Fruit fly (Drosophila melanogaster) whole organism, embryonic: Measurements from ENCODE around the gene Sgp.

Experiments
- Asciz ChIP-seq: fragments of 200-800 bp; sonication (Bioruptor generic); optimal IDR thresholded peaks from 2 replicates; lab custom pipeline; 2017; ENCODE audit warnings: missing biosample characterization, mild to moderate bottlenecking, missing genetic modification characterization, missing genetic modification reagents
- Blimp-1 ChIP-seq: fragments of 200-800 bp; sonication (Bioruptor generic); optimal IDR thresholded peaks from 3 replicates; lab custom pipeline; 2018; ENCODE audit warnings: missing biosample characterization, missing genetic modification characterization, mild to moderate bottlenecking, moderate library complexity, missing genetic modification reagents
- CG10274 ChIP-seq: fragments of 200-800 bp; sonication (Bioruptor generic); optimal IDR thresholded peaks from 3 replicates; lab custom pipeline; 2017; ENCODE audit warnings: missing biosample characterization, mild to moderate bottlenecking, missing genetic modification characterization
- CG10543 ChIP-seq: fragments of 200-800 bp; sonication (Bioruptor generic); optimal IDR thresholded peaks from 3 replicates; lab custom pipeline; 2017; ENCODE audit warnings: missing biosample characterization, mild to moderate bottlenecking, missing genetic modification characterization, moderate library complexity
- CG12071 ChIP-seq: fragments of 200-800 bp; sonication (Bioruptor generic); optimal IDR thresholded peaks from 3 replicates; lab custom pipeline; 2018; ENCODE audit warnings: missing biosample characterization, mild to moderate bottlenecking, missing genetic modification characterization
- CG12299 ChIP-seq: fragments of 200-800 bp; sonication (Bioruptor generic); optimal IDR thresholded peaks from 2 replicates; lab custom pipeline; 2018; ENCODE audit warnings: missing biosample characterization, mild to moderate bottlenecking, missing genetic modification characterization
- CG13296 ChIP-seq: fragments of 200-800 bp; sonication (Bioruptor generic); optimal IDR thresholded peaks from 3 replicates; lab custom pipeline; 2018; ENCODE audit warnings: missing biosample characterization, mild to moderate bottlenecking, missing genetic modification characterization
- CG14014 ChIP-seq: fragments of 200-800 bp; sonication (Bioruptor generic); IDR thresholded peaks from 2 replicates; pipeline ENCODE4 v1.3.6; 2022; ENCODE audit warnings: missing biosample characterization, missing genetic modification characterization
- CG15696 ChIP-seq: fragments of 200-800 bp; sonication (Bioruptor generic); optimal IDR thresholded peaks from 2 replicates; lab custom pipeline; 2019; ENCODE audit warnings: missing biosample characterization, mild to moderate bottlenecking, missing genetic modification characterization, moderate library complexity
- CG1647 ChIP-seq: fragments of 200-800 bp; sonication (Bioruptor generic); optimal IDR thresholded peaks from 3 replicates; lab custom pipeline; 2016; ENCODE audit warnings: missing biosample characterization, missing genetic modification characterization
- CG16779 ChIP-seq: fragments of 200-800 bp; sonication (Bioruptor generic); IDR thresholded peaks from 2 replicates; pipeline ENCODE4 v1.3.6; 2022; ENCODE audit warnings: missing biosample characterization, missing genetic modification characterization
- CG17912 ChIP-seq: fragments of 200-800 bp; sonication (Bioruptor generic); optimal IDR thresholded peaks from 2 replicates; lab custom pipeline; 2018; ENCODE audit warnings: missing biosample characterization, mild to moderate bottlenecking, missing genetic modification characterization
- CG2129 ChIP-seq: fragments of 200-800 bp; sonication (Bioruptor generic); IDR thresholded peaks from 2 replicates; pipeline ENCODE4 v1.3.6; 2022; ENCODE audit warnings: missing biosample characterization, missing genetic modification characterization; ENCODE audit not compliant: partially characterized antibody
- CG2199 ChIP-seq: fragments of 200-800 bp; sonication (Bioruptor generic); IDR thresholded peaks from 3 replicates; pipeline ENCODE4 v1.3.6; 2022; ENCODE audit warnings: missing biosample characterization, missing genetic modification characterization
- CG2712 ChIP-seq: fragments of 200-800 bp; optimal IDR thresholded peaks from 3 replicates; lab custom pipeline; 2019; ENCODE audit warnings: missing biosample characterization, mild to moderate bottlenecking, missing genetic modification characterization, moderate library complexity
- CG2889 ChIP-seq: fragments of 200-800 bp; sonication (Bioruptor generic); IDR thresholded peaks from 3 replicates; pipeline ENCODE4 v1.3.6; 2022; ENCODE audit warnings: missing biosample characterization, missing genetic modification characterization
- CG3065 ChIP-seq: fragments of 200-800 bp; sonication (Bioruptor generic); optimal IDR thresholded peaks from 2 replicates; lab custom pipeline; 2016; ENCODE audit warnings: missing biosample characterization, missing genetic modification characterization
- CG43689 ChIP-seq: fragments of 200-800 bp; sonication (Bioruptor generic); IDR thresholded peaks from 2 replicates; pipeline ENCODE4 v1.3.6; 2022; ENCODE audit warnings: missing biosample characterization, missing genetic modification characterization
- CG6813 ChIP-seq: fragments of 200-800 bp; sonication (Bioruptor generic); optimal IDR thresholded peaks from 2 replicates; lab custom pipeline; 2017; ENCODE audit warnings: missing biosample characterization, missing genetic modification characterization, mild to moderate bottlenecking, moderate library complexity, missing genetic modification reagents
- CG7271 ChIP-seq: fragments of 200-800 bp; sonication (Bioruptor generic); optimal IDR thresholded peaks from 2 replicates; lab custom pipeline; 2018; ENCODE audit warnings: missing biosample characterization, mild to moderate bottlenecking, missing genetic modification characterization, moderate library complexity
- CG7357 ChIP-seq: fragments of 200-800 bp; sonication (Bioruptor generic); IDR thresholded peaks from 3 replicates; pipeline ENCODE4 v1.3.6; 2022; ENCODE audit warnings: missing biosample characterization, missing genetic modification characterization
- CG8924 ChIP-seq: fragments of 200-800 bp; optimal IDR thresholded peaks from 3 replicates; lab custom pipeline; 2019; ENCODE audit warnings: missing biosample characterization, mild to moderate bottlenecking, missing genetic modification characterization, moderate library complexity
- CrebB ChIP-seq: fragments of 200-800 bp; sonication (Bioruptor generic); optimal IDR thresholded peaks from 3 replicates; lab custom pipeline; 2018; ENCODE audit warnings: missing biosample characterization, mild to moderate bottlenecking, missing genetic modification characterization
- ERR ChIP-seq: fragments of 200-800 bp; sonication (Bioruptor generic); optimal IDR thresholded peaks from 2 replicates; lab custom pipeline; 2016; ENCODE audit warnings: missing biosample characterization, missing genetic modification characterization
- Fer2 ChIP-seq: fragments of 200-800 bp; sonication (Bioruptor generic); optimal IDR thresholded peaks from 2 replicates; lab custom pipeline; 2018; ENCODE audit warnings: missing biosample characterization, mild to moderate bottlenecking, missing genetic modification characterization, moderate library complexity
- Gsc ChIP-seq: fragments of 200-800 bp; sonication (Bioruptor generic); IDR thresholded peaks from 2 replicates; pipeline ENCODE4 v1.3.6; 2022; ENCODE audit warnings: missing biosample characterization, missing genetic modification characterization
- HLH54F ChIP-seq: fragments of 200-800 bp; sonication (Bioruptor generic); optimal IDR thresholded peaks from 3 replicates; lab custom pipeline; 2016; ENCODE audit warnings: missing biosample characterization, missing genetic modification characterization
- Kr ChIP-seq: fragments of 200-800 bp; sonication (Bioruptor generic); optimal IDR thresholded peaks from 2 replicates; lab custom pipeline; 2017; ENCODE audit warnings: missing biosample characterization, mild to moderate bottlenecking, missing genetic modification characterization
- Lpt ChIP-seq: fragments of >200 bp; optimal IDR thresholded peaks from 2 replicates; lab custom pipeline; 2018; ENCODE audit warnings: missing biosample characterization, missing genetic modification characterization
- MESR4 ChIP-seq: fragments of 200-800 bp; sonication (Bioruptor generic); optimal IDR thresholded peaks from 2 replicates; lab custom pipeline; 2018; ENCODE audit warnings: missing biosample characterization, mild to moderate bottlenecking, missing genetic modification characterization, moderate library complexity
- PHDP ChIP-seq: fragments of 200-800 bp; sonication (Bioruptor generic); optimal IDR thresholded peaks from 3 replicates; lab custom pipeline; 2018; ENCODE audit warnings: missing biosample characterization, mild to moderate bottlenecking, missing genetic modification characterization, moderate library complexity
- Rx ChIP-seq: fragments of 200-800 bp; sonication (Bioruptor generic); IDR thresholded peaks from 2 replicates; pipeline ENCODE4 v1.3.6; 2022; ENCODE audit warnings: missing biosample characterization, missing genetic modification characterization
- Sox100B ChIP-seq: fragments of 200-800 bp; sonication (Bioruptor generic); optimal IDR thresholded peaks from 3 replicates; lab custom pipeline; 2018; ENCODE audit warnings: missing biosample characterization, mild to moderate bottlenecking, missing genetic modification characterization
- Sry-δ ChIP-seq: fragments of 200-800 bp; sonication (Bioruptor generic); optimal IDR thresholded peaks from 2 replicates; lab custom pipeline; 2016; ENCODE audit warnings: missing biosample characterization, missing genetic modification characterization
- bsh ChIP-seq, 2 experiments: fragments of 200-800 bp; sonication (Bioruptor generic); optimal IDR thresholded peaks; 2 replicates each; lab custom pipeline; 2017 to 2018; ENCODE audit warnings: mild to moderate bottlenecking in 2 of 2, missing biosample characterization in 2 of 2, missing genetic modification characterization in 2 of 2, moderate library complexity in 1 of 2
- crc ChIP-seq: fragments of 200-800 bp; sonication (Bioruptor generic); optimal IDR thresholded peaks from 2 replicates; lab custom pipeline; 2016; ENCODE audit warnings: missing biosample characterization, missing genetic modification characterization
- dmrt99B ChIP-seq: fragments of 200-800 bp; sonication (Bioruptor generic); optimal IDR thresholded peaks from 2 replicates; lab custom pipeline; 2018; ENCODE audit warnings: missing biosample characterization, mild to moderate bottlenecking, missing genetic modification characterization, moderate library complexity
- gt ChIP-seq: fragments of 200-800 bp; sonication (Bioruptor generic); IDR thresholded peaks from 2 replicates; pipeline ENCODE4 v1.3.6; 2022; ENCODE audit warnings: missing biosample characterization, missing genetic modification characterization
- h ChIP-seq: fragments of >200 bp; optimal IDR thresholded peaks from 2 replicates; lab custom pipeline; 2017
- hbn ChIP-seq: fragments of 200-800 bp; sonication (Bioruptor generic); IDR thresholded peaks from 2 replicates; pipeline ENCODE4 v1.3.6; 2022; ENCODE audit warnings: missing biosample characterization, missing genetic modification characterization; ENCODE audit not compliant: partially characterized antibody
- jigr1 ChIP-seq: fragments of 200-800 bp; sonication (Bioruptor generic); IDR thresholded peaks from 3 replicates; pipeline ENCODE4 v1.3.6; 2022; ENCODE audit warnings: missing biosample characterization, missing genetic modification characterization
- jing ChIP-seq: fragments of 200-800 bp; sonication (Bioruptor generic); optimal IDR thresholded peaks from 2 replicates; lab custom pipeline; 2018; ENCODE audit warnings: missing biosample characterization, mild to moderate bottlenecking, missing genetic modification characterization
- ken ChIP-seq: fragments of 200-800 bp; sonication (Bioruptor generic); IDR thresholded peaks from 3 replicates; pipeline ENCODE4 v1.3.6; 2022; ENCODE audit warnings: missing biosample characterization, missing genetic modification characterization
- nau ChIP-seq: fragments of 200-800 bp; sonication (Bioruptor generic); optimal IDR thresholded peaks from 3 replicates; lab custom pipeline; 2017; ENCODE audit warnings: missing biosample characterization, mild to moderate bottlenecking, missing genetic modification characterization, missing genetic modification reagents
- nerfin-2 ChIP-seq: fragments of 200-800 bp; sonication (Bioruptor generic); IDR thresholded peaks from 2 replicates; pipeline ENCODE4 v1.3.6; 2022; ENCODE audit warnings: missing biosample characterization, missing genetic modification characterization; ENCODE audit not compliant: partially characterized antibody
- odd ChIP-seq: fragments of 200-800 bp; sonication (Bioruptor generic); optimal IDR thresholded peaks from 2 replicates; lab custom pipeline; 2017; ENCODE audit warnings: missing biosample characterization, mild to moderate bottlenecking, missing genetic modification characterization
- ranshi ChIP-seq: fragments of 200-800 bp; sonication (Bioruptor generic); IDR thresholded peaks from 2 replicates; pipeline ENCODE4 v1.3.6; 2022; ENCODE audit warnings: missing biosample characterization, missing genetic modification characterization
- sens ChIP-seq: fragments of 200-800 bp; sonication (Bioruptor generic); peaks from one replicate; lab custom pipeline; 2016; ENCODE audit warnings: missing biosample characterization, missing genetic modification characterization
- sima ChIP-seq: fragments of 200-800 bp; sonication (Bioruptor generic); optimal IDR thresholded peaks from 2 replicates; lab custom pipeline; 2016; ENCODE audit warnings: missing biosample characterization, missing genetic modification characterization
- vfl ChIP-seq: fragments of 200-800 bp; sonication (Bioruptor generic); optimal IDR thresholded peaks from 2 replicates; lab custom pipeline; 2016; ENCODE audit warnings: missing biosample characterization, missing genetic modification characterization
- wdn ChIP-seq: fragments of 200-800 bp; sonication (Bioruptor generic); IDR thresholded peaks from 2 replicates; pipeline ENCODE4 v1.3.6; 2022; ENCODE audit warnings: missing biosample characterization, missing genetic modification characterization

The Sgp gene

DNA sequence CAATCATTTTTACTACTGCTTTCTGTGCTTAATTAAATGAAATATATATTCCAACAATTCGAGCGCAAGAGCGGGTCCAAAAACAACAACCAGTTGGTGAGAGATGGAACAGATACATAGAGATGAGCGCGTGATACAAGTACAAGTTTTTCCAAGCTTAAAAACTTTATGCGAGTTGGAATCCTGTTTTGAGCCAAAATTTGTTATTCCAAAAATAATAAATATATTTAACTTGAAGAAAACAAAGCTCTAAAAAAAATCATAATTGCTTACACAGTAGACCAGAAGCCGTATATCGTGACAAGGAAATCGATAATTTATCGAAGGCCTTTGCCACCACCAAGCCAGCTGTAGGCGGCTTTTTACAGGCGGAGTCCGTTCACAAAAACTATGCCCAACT, 4.7 kb upstream of the Sgp start, which contains the start of the genes CG13097 and PIG-U (continued):
- peak; percentile 57 for TF ChIP-seq CG6813 (GFP tag; lab: Kevin White, UChicago)
- peak; percentile 76 for TF ChIP-seq Fer2
- peak; percentile 97 for TF ChIP-seq CG2129
- peak; percentile 52; the same call in 1 of the 3 replicates for TF ChIP-seq CG7357 (GFP tag; lab: Robert Waterston, UW)
- peak; percentile 90 for TF ChIP-seq CG2712 (tag; lab: Kevin White, UChicago)
- peak; percentile 77 for TF ChIP-seq nerfin-2 (GFP tag; lab: Robert Waterston, UW)
- peak; percentile 69 for TF ChIP-seq CG12299 (tag; lab: Kevin White, UChicago)
- TF ChIP-seq CG7271 (tag; lab: Kevin White, UChicago), result peak; percentile 33
- no peak for TF ChIP-seq Lpt

DNA sequence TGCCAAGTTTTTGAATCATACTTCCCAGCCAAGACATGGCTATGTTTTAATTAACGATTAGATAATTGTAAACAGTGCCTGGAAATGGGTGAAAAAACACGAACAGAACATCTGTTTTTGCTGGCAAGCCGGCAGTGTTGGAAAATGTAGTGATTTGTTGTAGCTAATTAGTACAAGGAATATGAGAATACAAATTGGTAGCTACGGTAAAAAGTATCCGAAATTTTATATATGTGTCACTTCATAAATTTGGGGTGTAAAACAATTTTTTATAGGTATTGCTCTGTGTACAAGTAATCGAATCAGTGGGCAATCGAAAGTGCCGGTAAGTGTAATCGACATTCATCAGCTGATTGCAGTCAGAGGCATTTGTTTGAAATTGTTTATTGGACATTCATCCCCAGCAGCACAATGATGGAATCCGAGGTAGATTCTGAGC, 2.2 kb upstream of the Sgp start, which contains the start of the genes mRpL51 and Uba4:
TSS of gene mRpL51 (minus strand) at position 125 of the 439 bp plus-strand sequence.
TSS of gene Uba4 (plus strand) at position 156 of the 439 bp plus-strand sequence.
- TF ChIP-seq PHDP (peak; percentile 37), CG2889 (GFP tag; lab: Robert Waterston, UW) (no peak), hbn (GFP tag; lab: Robert Waterston, UW) (peak; percentile 40; the same call in 1 of the 2 replicates), Asciz (GFP tag; lab: Kevin White, UChicago) (no peak), CG2199 (GFP tag; lab: Robert Waterston, UW) (no peak), nau (GFP tag; lab: Kevin White, UChicago) (no peak), CG16779 (no peak), HLH54F (peak; percentile 51), Kr (GFP tag; lab: Kevin White, UChicago) (no peak), h (no peak), CG43689 (no peak), wdn (GFP tag; lab: Robert Waterston, UW) (no peak), jing (GFP tag; lab: Kevin White, UChicago) (no peak), ranshi (GFP tag; lab: Robert Waterston, UW) (no peak), CG10274 (GFP tag; lab: Kevin White, UChicago) (no peak), CG8924 (tag; lab: Kevin White, UChicago) (peak; percentile 9), Sry-δ (GFP tag; lab: Kevin White, UChicago) (peak; percentile 74), Gsc (no peak), sens (GFP tag; lab: Kevin White, UChicago) (peak; percentile 93), CG1647 (no peak), CG12071 (no peak), bsh (GFP tag; optimal IDR thresholded peaks at IDR 0.05; lab: Kevin White, UChicago) (peak in 1 of 2 experiments; percentile 16), jigr1 (GFP tag; lab: Robert Waterston, UW) (no peak), crc (no peak), vfl (no peak), CG15696 (tag; lab: Kevin White, UChicago) (no peak), dmrt99B (no peak), Blimp-1 (peak; percentile 24), gt (GFP tag; lab: Robert Waterston, UW) (no peak), CG3065 (GFP tag; lab: Kevin White, UChicago) (no peak), CG17912 (GFP tag; lab: Kevin White, UChicago) (no peak), CG13296 (GFP tag; lab: Kevin White, UChicago) (peak; percentile 9), Sox100B (GFP tag; lab: Kevin White, UChicago) (no peak), sima (GFP tag; lab: Kevin White, UChicago) (no peak), ken (no peak), CG10543 (no peak), CrebB (tag; lab: Kevin White, UChicago) (no peak), MESR4 (GFP tag; lab: Kevin White, UChicago) (peak; percentile 46), ERR (GFP tag; lab: Kevin White, UChicago) (peak; percentile 23), CG14014 (no peak), Rx (no peak), odd (GFP tag; lab: Kevin White, UChicago) (peak; percentile 9)
